Worm (Caenorhabditis elegans) whole organism, L4 larva: Measurements from ENCODE around the gene M02B1.3.

Source experiments
- F10B5.3 ChIP-seq: sonication (generic microtip); optimal IDR thresholded peaks from 2 replicates; lab custom pipeline; 2016; ENCODE audit warnings: mild to moderate bottlenecking, missing genetic modification characterization, missing compliant biosample characterization
- F44E2.7 ChIP-seq: fragments of 200-800 bp; sonication (Bioruptor generic); IDR thresholded peaks from 2 replicates; pipeline ENCODE4 v2.1.2; 2022; ENCODE audit warnings: missing genetic modification characterization, missing compliant biosample characterization
- R02D3.7 ChIP-seq: fragments of 150-350 bp; sonication (generic microtip); optimal IDR thresholded peaks from 3 replicates; lab custom pipeline; 2014; ENCODE audit warnings: missing biosample characterization, missing genetic modification characterization
- T20F7.1 ChIP-seq: fragments of 200-800 bp; sonication (Bioruptor generic); optimal IDR thresholded peaks from 2 replicates; lab custom pipeline; 2018; ENCODE audit warnings: mild to moderate bottlenecking, missing genetic modification characterization, missing compliant biosample characterization
- T26A8.4 ChIP-seq: fragments of 200-800 bp; sonication (Bioruptor generic); IDR thresholded peaks from 2 replicates; pipeline ENCODE4 v1.3.6; 2022; ENCODE audit warnings: missing genetic modification characterization, missing compliant biosample characterization
- Y75B8A.6 ChIP-seq: fragments of 200-800 bp; sonication (Bioruptor generic); IDR thresholded peaks from 2 replicates; pipeline ENCODE4 v1.3.6; 2022; ENCODE audit warnings: missing genetic modification reagents, missing genetic modification characterization, missing compliant biosample characterization
- arid-1 ChIP-seq: fragments of 200-800 bp; sonication (Bioruptor generic); conservative IDR thresholded peaks from 2 replicates; pipeline ENCODE4 v1.3.6; 2022; ENCODE audit warnings: missing genetic modification reagents, missing genetic modification characterization, missing compliant biosample characterization
- ceh-20 ChIP-seq: fragments of 200-800 bp; sonication (Bioruptor generic); IDR thresholded peaks from 2 replicates; pipeline ENCODE4 v1.3.6; 2022; ENCODE audit warnings: missing genetic modification reagents, missing genetic modification characterization, missing compliant biosample characterization
- ceh-28 ChIP-seq: fragments of 150-350 bp; optimal IDR thresholded peaks from 2 replicates; lab custom pipeline; 2014; ENCODE audit warnings: missing biosample characterization, missing genetic modification reagents, missing genetic modification characterization
- daf-16 ChIP-seq, 3 experiments: sonication (generic microtip); optimal IDR thresholded peaks; 2 replicates each; lab custom pipeline; 2016 to 2017; ENCODE audit warnings: missing genetic modification characterization in 3 of 3, missing genetic modification reagents in 3 of 3, mild to moderate bottlenecking in 2 of 3, missing compliant biosample characterization in 2 of 3, missing biosample characterization in 1 of 3, moderate library complexity in 1 of 3
- daf-19 ChIP-seq: fragments of 200-800 bp; sonication (Bioruptor generic); conservative IDR thresholded peaks from 2 replicates; pipeline ENCODE4 v1.3.6; 2022; ENCODE audit warnings: missing genetic modification characterization, missing compliant biosample characterization
- dmd-6 ChIP-seq: fragments of 200-800 bp; sonication (Bioruptor generic); IDR thresholded peaks from 2 replicates; pipeline ENCODE4 v1.3.6; 2022; ENCODE audit warnings: missing genetic modification reagents, missing genetic modification characterization, missing compliant biosample characterization
- dve-1 ChIP-seq: sonication (generic microtip); optimal IDR thresholded peaks from 2 replicates; lab custom pipeline; 2017; ENCODE audit warnings: antibody characterized with exemption, mild to moderate bottlenecking, missing genetic modification characterization, missing compliant biosample characterization; ENCODE audit not compliant: insufficient read depth
- fos-1 ChIP-seq: fragments of 150-350 bp; optimal IDR thresholded peaks from 2 replicates; lab custom pipeline; 2014; ENCODE audit warnings: missing biosample characterization, missing genetic modification characterization
- gei-8 ChIP-seq: fragments of 200-800 bp; sonication (Bioruptor generic); optimal IDR thresholded peaks from 2 replicates; lab custom pipeline; 2018; ENCODE audit warnings: mild to moderate bottlenecking, missing genetic modification characterization, missing compliant biosample characterization
- hif-1 ChIP-seq, 2 experiments: sonication (generic microtip); optimal IDR thresholded peaks; 2 replicates each; lab custom pipeline; 2016 to 2017; ENCODE audit warnings: missing compliant biosample characterization in 2 of 2, missing genetic modification characterization in 2 of 2, missing genetic modification reagents in 2 of 2, missing genotype in 2 of 2, mild to moderate bottlenecking in 1 of 2
- hlh-11 ChIP-seq: fragments of 200-800 bp; sonication (Bioruptor generic); optimal IDR thresholded peaks from 2 replicates; lab custom pipeline; 2018; ENCODE audit warnings: mild to moderate bottlenecking, missing genetic modification characterization, missing compliant biosample characterization
- hlh-30 ChIP-seq: sonication (generic microtip); optimal IDR thresholded peaks from 2 replicates; lab custom pipeline; 2017; ENCODE audit warnings: antibody characterized with exemption, mild to moderate bottlenecking, missing genetic modification characterization, missing compliant biosample characterization; ENCODE audit not compliant: insufficient read depth
- lim-7 ChIP-seq: fragments of 200-800 bp; sonication (Bioruptor generic); IDR thresholded peaks from 2 replicates; pipeline ENCODE4 v1.3.6; 2022; ENCODE audit warnings: missing genetic modification characterization, missing compliant biosample characterization
- lin-1 ChIP-seq: fragments of 200-800 bp; sonication (Bioruptor generic); IDR thresholded peaks from 2 replicates; pipeline ENCODE4 v1.3.6; 2022; ENCODE audit warnings: missing genetic modification reagents, missing genetic modification characterization, missing compliant biosample characterization
- lir-3 ChIP-seq: sonication (generic microtip); optimal IDR thresholded peaks from 2 replicates; lab custom pipeline; 2016; ENCODE audit warnings: mild to moderate bottlenecking, missing genetic modification characterization, missing compliant biosample characterization
- lsy-2 ChIP-seq, 2 experiments: fragments of 150-350 bp in 1 of 2; sonication (generic microtip) in 1 of 2; optimal IDR thresholded peaks; 2 replicates each; lab custom pipeline; 2014 to 2017; ENCODE audit warnings: missing biosample characterization in 2 of 2, missing genetic modification characterization in 2 of 2
- madf-9 ChIP-seq: fragments of 200-800 bp; sonication (Bioruptor generic); conservative IDR thresholded peaks from 2 replicates; pipeline ENCODE4 v1.3.6; 2022; ENCODE audit warnings: missing genetic modification reagents, missing genetic modification characterization, missing compliant biosample characterization
- mdl-1 ChIP-seq, 2 experiments: fragments of 150-350 bp in 1 of 2; sonication (generic microtip) in 1 of 2; optimal IDR thresholded peaks; 2 replicates each; lab custom pipeline; 2014 to 2017; ENCODE audit warnings: missing biosample characterization in 2 of 2, missing genetic modification characterization in 2 of 2
- mep-1 ChIP-seq: fragments of 150-350 bp; sonication (generic microtip); optimal IDR thresholded peaks from 3 replicates; lab custom pipeline; 2014; ENCODE audit warnings: missing biosample characterization, missing genetic modification characterization
- nhr-102 ChIP-seq: sonication (generic microtip); optimal IDR thresholded peaks from 2 replicates; lab custom pipeline; 2016; ENCODE audit warnings: mild to moderate bottlenecking, missing genetic modification characterization, moderate library complexity, missing compliant biosample characterization
- nhr-11 ChIP-seq: fragments of 150-350 bp; optimal IDR thresholded peaks from 2 replicates; lab custom pipeline; 2014; ENCODE audit warnings: missing biosample characterization, missing genetic modification characterization
- nhr-111 ChIP-seq: fragments of 200-800 bp; sonication (Bioruptor generic); optimal IDR thresholded peaks from 2 replicates; lab custom pipeline; 2018; ENCODE audit warnings: mild to moderate bottlenecking, missing genetic modification characterization, missing compliant biosample characterization
- nhr-28 ChIP-seq: fragments of 150-350 bp; optimal IDR thresholded peaks from 2 replicates; lab custom pipeline; 2014; ENCODE audit warnings: missing biosample characterization, missing genetic modification characterization
- nhr-41 ChIP-seq: fragments of 200-800 bp; sonication (Bioruptor generic); IDR thresholded peaks from 2 replicates; pipeline ENCODE4 v1.3.6; 2022; ENCODE audit warnings: missing genetic modification reagents, missing genetic modification characterization, missing compliant biosample characterization
- nhr-48 ChIP-seq: sonication (generic microtip); optimal IDR thresholded peaks from 2 replicates; lab custom pipeline; 2016; ENCODE audit warnings: mild to moderate bottlenecking, missing genetic modification characterization, missing compliant biosample characterization
- nhr-6 ChIP-seq: fragments of 150-350 bp; optimal IDR thresholded peaks from 2 replicates; lab custom pipeline; 2014; ENCODE audit warnings: missing biosample characterization, missing genetic modification characterization
- nhr-77 ChIP-seq: fragments of 150-350 bp; optimal IDR thresholded peaks from 2 replicates; lab custom pipeline; 2014; ENCODE audit warnings: missing biosample characterization, missing genetic modification characterization
- pha-4 ChIP-seq, 2 experiments: fragments of 150-350 bp in 1 of 2; fragments of 200-800 bp in 1 of 2; sonication (Bioruptor generic) in 1 of 2; IDR thresholded peaks in 1 of 2; optimal IDR thresholded peaks in 1 of 2; 2 replicates each; pipeline versions ENCODE4 v1.3.6 to Lab custom; 2014 to 2022; ENCODE audit warnings: missing genetic modification characterization in 2 of 2, missing genetic modification reagents in 2 of 2, missing biosample characterization in 1 of 2, missing compliant biosample characterization in 1 of 2
- php-3 ChIP-seq: fragments of 200-800 bp; sonication (Bioruptor generic); IDR thresholded peaks from 2 replicates; pipeline ENCODE4 v1.3.6; 2022; ENCODE audit warnings: missing genetic modification reagents, missing genetic modification characterization, missing compliant biosample characterization
- pqm-1 ChIP-seq: sonication (generic microtip); optimal IDR thresholded peaks from 2 replicates; lab custom pipeline; 2017; ENCODE audit warnings: missing biosample characterization, missing genetic modification characterization
- saeg-2 ChIP-seq: fragments of 200-800 bp; sonication (Bioruptor generic); IDR thresholded peaks from 2 replicates; pipeline ENCODE4 v1.3.6; 2022; ENCODE audit warnings: missing genetic modification reagents, missing genetic modification characterization, missing compliant biosample characterization
- tra-1 ChIP-seq: fragments of 200-800 bp; sonication (Bioruptor generic); IDR thresholded peaks from 2 replicates; pipeline ENCODE4 v1.3.6; 2022; ENCODE audit warnings: missing genetic modification reagents, missing genetic modification characterization, missing compliant biosample characterization
- unc-130 ChIP-seq: sonication (generic microtip); optimal IDR thresholded peaks from 2 replicates; lab custom pipeline; 2016; ENCODE audit warnings: missing genetic modification reagents, missing genetic modification characterization, missing compliant biosample characterization
- unc-62 ChIP-seq, 3 experiments: fragments of 150-350 bp in 1 of 3; sonication (generic microtip); optimal IDR thresholded peaks in 2 of 3; peaks in 1 of 3; 1 replicate in 1 of 3; 2 replicates in 2 of 3; lab custom pipeline; 2014 to 2017; ENCODE audit warnings: missing biosample characterization in 3 of 3, missing genetic modification characterization in 3 of 3, missing genetic modification reagents in 3 of 3, missing genotype in 1 of 3
- zag-1 ChIP-seq: fragments of 150-350 bp; optimal IDR thresholded peaks from 2 replicates; lab custom pipeline; 2014; ENCODE audit warnings: missing biosample characterization, missing genetic modification characterization
- zfp-2 ChIP-seq: sonication (generic microtip); optimal IDR thresholded peaks from 2 replicates; lab custom pipeline; 2016; ENCODE audit warnings: mild to moderate bottlenecking, missing genetic modification characterization, missing compliant biosample characterization
- zip-11 ChIP-seq: fragments of 200-800 bp; sonication (Bioruptor generic); IDR thresholded peaks from 2 replicates; pipeline ENCODE4 v1.3.6; 2022; ENCODE audit warnings: missing genetic modification characterization, missing compliant biosample characterization
- ztf-11 ChIP-seq: fragments of 150-350 bp; optimal IDR thresholded peaks from 2 replicates; lab custom pipeline; 2014; ENCODE audit warnings: missing biosample characterization, missing genetic modification characterization
- ztf-7 ChIP-seq: fragments of 150-350 bp; optimal IDR thresholded peaks from 2 replicates; lab custom pipeline; 2014; ENCODE audit warnings: missing biosample characterization, missing genetic modification characterization

Gene M02B1.3

DNA sequence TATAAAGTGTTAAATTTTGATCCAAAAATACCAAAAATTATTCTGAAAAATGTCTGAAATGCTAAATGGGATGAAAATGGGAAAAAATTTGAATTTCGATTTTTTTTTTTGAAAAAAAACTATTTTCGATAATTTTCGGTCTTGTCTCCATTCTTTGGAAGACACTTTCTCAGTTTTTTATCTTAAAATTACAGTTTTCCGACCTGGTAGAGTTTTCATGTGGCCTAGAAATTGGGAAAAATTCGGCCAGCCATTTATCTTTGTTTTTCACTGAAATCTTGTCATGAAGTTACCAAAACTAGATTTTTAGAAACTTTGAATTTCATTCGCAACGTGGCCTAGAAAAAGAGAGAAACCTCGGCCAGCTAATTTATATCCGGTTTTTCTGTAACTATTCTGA lies 4.6 kb downstream of the M02B1.3 start:
- TF ChIP-seq unc-62 (GFP tag; optimal IDR thresholded peaks at IDR 0.05 in 1 of 2; lab: Kevin White, UChicago) = peak in 1 of 2 experiments; percentile 67
- TF ChIP-seq unc-62 (tag; optimal IDR thresholded peaks at IDR 0.05; lab: Kevin White, UChicago) = no peak
- no peak for TF ChIP-seq F44E2.7 (GFP tag; lab: Robert Waterston, UW)
- peak; percentile 6; the same call in 1 of the 2 replicates for TF ChIP-seq pha-4 (GFP tag; IDR thresholded peaks at IDR 0.05; lab: Robert Waterston, UW)
- no peak for TF ChIP-seq pha-4 (tag; optimal IDR thresholded peaks at IDR 0.05; lab: Kevin White, UChicago)
- no peak for TF ChIP-seq nhr-41 (GFP tag; lab: Robert Waterston, UW)
- no peak for TF ChIP-seq arid-1 (GFP tag; lab: Robert Waterston, UW)

DNA sequence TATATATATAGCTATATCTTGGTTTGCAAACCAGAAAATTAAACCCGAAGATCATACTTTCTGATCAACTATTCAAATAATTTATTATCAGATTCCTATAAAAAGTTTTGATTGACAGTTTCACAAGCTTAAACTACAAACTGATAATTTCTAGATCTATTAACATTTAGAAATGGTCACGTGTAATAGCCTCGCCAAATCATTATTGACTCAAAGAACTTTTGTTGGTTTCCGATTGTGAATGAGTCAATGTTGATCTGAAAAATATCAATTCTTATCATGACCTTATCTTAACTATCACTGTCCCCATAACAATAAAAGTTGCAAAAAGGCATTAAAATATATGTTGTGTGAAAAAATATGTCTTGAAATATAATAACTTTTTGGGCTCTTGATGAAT lies 5.8 kb downstream of the M02B1.3 start:
- no peak for TF ChIP-seq nhr-41 (GFP tag; lab: Robert Waterston, UW)
- peak; percentile 17 for TF ChIP-seq fos-1 (tag; lab: Kevin White, UChicago)
- TF ChIP-seq tra-1 = peak; percentile 83
- no peak for TF ChIP-seq zag-1 (tag; lab: Kevin White, UChicago)
- TF ChIP-seq nhr-111 (GFP tag; lab: Kevin White, UChicago) = no peak
- TF ChIP-seq nhr-77 (tag; lab: Kevin White, UChicago) = peak; percentile 83
- peak; percentile 32 for TF ChIP-seq hlh-30 (tag; lab: Kevin White, UChicago)
- TF ChIP-seq ztf-11 (tag; lab: Kevin White, UChicago) = no peak
- peak; percentile 70; the same call in 1 of the 2 replicates for TF ChIP-seq saeg-2 (GFP tag; lab: Robert Waterston, UW)
- TF ChIP-seq T26A8.4 (GFP tag; lab: Robert Waterston, UW) = no peak
- peak; percentile 99 for TF ChIP-seq php-3 (GFP tag; lab: Robert Waterston, UW)
- peak; percentile 90 for TF ChIP-seq nhr-28 (tag; lab: Kevin White, UChicago)
- TF ChIP-seq arid-1 (GFP tag; lab: Robert Waterston, UW) = no peak
- peak; percentile 52 for TF ChIP-seq T20F7.1 (GFP tag; lab: Kevin White, UChicago)
- no peak for TF ChIP-seq nhr-11 (tag; lab: Kevin White, UChicago)
- peak; percentile 91 for TF ChIP-seq nhr-48
- TF ChIP-seq pqm-1 (tag; lab: Kevin White, UChicago) = peak; percentile 71
- TF ChIP-seq nhr-6 (tag; lab: Kevin White, UChicago) = peak; percentile 87
- TF ChIP-seq dve-1 (tag; lab: Kevin White, UChicago) = peak; percentile 99
- peak; percentile 57 for TF ChIP-seq mep-1 (tag; lab: Kevin White, UChicago)
- TF ChIP-seq lim-7 = no peak
- peak; percentile 91 for TF ChIP-seq nhr-102 (tag; lab: Kevin White, UChicago)
- TF ChIP-seq zip-11 (GFP tag; lab: Robert Waterston, UW) = no peak
- 0 out of 2 replicates have a peak, but pooled peaks have one; percentile 28 for TF ChIP-seq ceh-20 (GFP tag; lab: Robert Waterston, UW)
- TF ChIP-seq pha-4 (GFP tag; IDR thresholded peaks at IDR 0.05; lab: Robert Waterston, UW) = no peak
- peak; percentile 63 for TF ChIP-seq pha-4 (tag; optimal IDR thresholded peaks at IDR 0.05; lab: Kevin White, UChicago)
- no peak for TF ChIP-seq Y75B8A.6 (GFP tag; lab: Robert Waterston, UW)
- no peak for TF ChIP-seq madf-9 (GFP tag; lab: Robert Waterston, UW)
- TF ChIP-seq dmd-6 = peak; percentile 98
- peak; percentile 94 for TF ChIP-seq lin-1
- TF ChIP-seq lir-3 (tag; lab: Kevin White, UChicago) = no peak
- TF ChIP-seq lsy-2 (tag; optimal IDR thresholded peaks at IDR 0.05; lab: Kevin White, UChicago) = peak in 1 of 2 experiments; percentile 42
- peak in 1 of 2 experiments; percentile 57 for TF ChIP-seq daf-16 (GFP tag; optimal IDR thresholded peaks at IDR 0.05; lab: Kevin White, UChicago)
- TF ChIP-seq daf-16 (tag; optimal IDR thresholded peaks at IDR 0.05; lab: Kevin White, UChicago) = peak; percentile 98
- no peak for TF ChIP-seq daf-19
- TF ChIP-seq hif-1 (tag; optimal IDR thresholded peaks at IDR 0.05; lab: Kevin White, UChicago) = no peak
- no peak for TF ChIP-seq F10B5.3 (tag; lab: Kevin White, UChicago)
- no peak for TF ChIP-seq unc-130
- no peak for TF ChIP-seq zfp-2 (tag; lab: Kevin White, UChicago)
- peak in 1 of 2 experiments; percentile 67 for TF ChIP-seq unc-62 (GFP tag; optimal IDR thresholded peaks at IDR 0.05 in 1 of 2; lab: Kevin White, UChicago)
- TF ChIP-seq unc-62 (tag; optimal IDR thresholded peaks at IDR 0.05; lab: Kevin White, UChicago) = no peak
- TF ChIP-seq hlh-11 = peak; percentile 88
- TF ChIP-seq ceh-28 = no peak
- TF ChIP-seq ztf-7 (tag; lab: Kevin White, UChicago) = no peak
- peak in 1 of 2 experiments; percentile 69 for TF ChIP-seq mdl-1 (tag; optimal IDR thresholded peaks at IDR 0.05; lab: Kevin White, UChicago)
- no peak for TF ChIP-seq gei-8 (GFP tag; lab: Kevin White, UChicago)
- TF ChIP-seq R02D3.7 (tag; lab: Kevin White, UChicago) = no peak
